Fruit fly (Drosophila melanogaster) whole organism, pupa: ENCODE measurements around the gene AMPKalpha.

ENCODE experiments used
- CG10348 ChIP-seq: fragments of 200-800 bp; sonication (Bioruptor generic); IDR thresholded peaks from 2 replicates; pipeline ENCODE4 v1.3.6; 2022; ENCODE audit warnings: missing biosample characterization, missing genetic modification characterization
- CG12605 ChIP-seq: fragments of 200-800 bp; sonication (Bioruptor generic); IDR thresholded peaks from 2 replicates; pipeline ENCODE4 v1.3.6; 2022; ENCODE audit warnings: missing biosample characterization, missing genetic modification characterization
- CG17806 ChIP-seq: fragments of 200-800 bp; sonication (Bioruptor generic); optimal IDR thresholded peaks from 2 replicates; lab custom pipeline; 2018; ENCODE audit warnings: missing biosample characterization, mild to moderate bottlenecking, missing genetic modification characterization, moderate library complexity
- CG34367 ChIP-seq: fragments of 200-800 bp; sonication (Bioruptor generic); optimal IDR thresholded peaks from 2 replicates; lab custom pipeline; 2018; ENCODE audit warnings: missing biosample characterization, mild to moderate bottlenecking, missing genetic modification characterization
- CG8159 ChIP-seq: fragments of 200-800 bp; sonication (Bioruptor generic); optimal IDR thresholded peaks from 3 replicates; lab custom pipeline; 2018; ENCODE audit warnings: missing biosample characterization, mild to moderate bottlenecking, missing genetic modification characterization, moderate library complexity
- CG8301 ChIP-seq: fragments of 200-800 bp; sonication (Bioruptor generic); optimal IDR thresholded peaks from 2 replicates; lab custom pipeline; 2018; ENCODE audit warnings: missing biosample characterization, mild to moderate bottlenecking, missing genetic modification characterization
- CG9948 ChIP-seq: fragments of 200-800 bp; sonication (Bioruptor generic); optimal IDR thresholded peaks from 2 replicates; lab custom pipeline; 2018; ENCODE audit warnings: missing biosample characterization, mild to moderate bottlenecking, missing genetic modification characterization, moderate library complexity
- D1 ChIP-seq: fragments of 200-800 bp; sonication (Bioruptor generic); optimal IDR thresholded peaks from 2 replicates; lab custom pipeline; 2018; ENCODE audit warnings: missing biosample characterization, mild to moderate bottlenecking, missing genetic modification characterization, moderate library complexity
- EcR ChIP-seq: fragments of 200-800 bp; sonication (Bioruptor generic); optimal IDR thresholded peaks from 3 replicates; lab custom pipeline; 2019; ENCODE audit warnings: missing biosample characterization, missing genetic modification characterization, mild to moderate bottlenecking, moderate library complexity, missing genetic modification reagents
- Ets98B ChIP-seq: fragments of 200-800 bp; sonication (Bioruptor generic); IDR thresholded peaks from 2 replicates; pipeline ENCODE4 v1.3.6; 2022; ENCODE audit warnings: missing biosample characterization, missing genetic modification characterization
- Pif1A ChIP-seq: fragments of 200-800 bp; sonication (Bioruptor generic); optimal IDR thresholded peaks from 3 replicates; lab custom pipeline; 2016; ENCODE audit warnings: missing biosample characterization, missing genetic modification characterization
- fd96Ca ChIP-seq: fragments of 200-800 bp; sonication (Bioruptor generic); IDR thresholded peaks from 3 replicates; pipeline ENCODE4 v1.3.6; 2022; ENCODE audit warnings: missing biosample characterization, missing genetic modification characterization
- gl ChIP-seq: fragments of 200-800 bp; sonication (Bioruptor generic); optimal IDR thresholded peaks from 2 replicates; lab custom pipeline; 2018; ENCODE audit warnings: missing biosample characterization, mild to moderate bottlenecking, missing genetic modification characterization

dm6 chrX:1341944-1342392 lies 33.4 kb upstream of the AMPKalpha start, which contains the start of gene Naa30A:
- no peak for TF ChIP-seq EcR (GFP tag; lab: Kevin White, UChicago)
- no peak for TF ChIP-seq CG9948
- no peak for TF ChIP-seq Ets98B (GFP tag; lab: Robert Waterston, UW)
- no peak for TF ChIP-seq gl (tag; lab: Kevin White, UChicago)
- no peak for TF ChIP-seq Pif1A (GFP tag; lab: Kevin White, UChicago)
- no peak for TF ChIP-seq fd96Ca
- TF ChIP-seq CG17806 (tag; lab: Kevin White, UChicago): no peak
- TF ChIP-seq CG12605 (GFP tag; lab: Robert Waterston, UW): no peak
- no peak for TF ChIP-seq CG8301 (tag; lab: Kevin White, UChicago)
- peak; percentile 8 for TF ChIP-seq CG8159 (tag; lab: Kevin White, UChicago)
- TF ChIP-seq CG10348 (GFP tag; lab: Robert Waterston, UW): no peak
- TF ChIP-seq CG34367: no peak
- no peak for TF ChIP-seq D1 (tag; lab: Kevin White, UChicago)
